Worm (Caenorhabditis elegans) whole organism, late embryonic: ENCODE results near the gene psmd-9.

Experiments
- C08G9.2 ChIP-seq: sonication (generic microtip); optimal IDR thresholded peaks from 2 replicates; lab custom pipeline; 2016; ENCODE audit warnings: mild to moderate bottlenecking, missing genetic modification characterization, moderate library complexity, missing compliant biosample characterization
- ceh-24 ChIP-seq: sonication (generic microtip); optimal IDR thresholded peaks from 2 replicates; lab custom pipeline; 2016; ENCODE audit warnings: mild to moderate bottlenecking, missing genetic modification characterization, missing compliant biosample characterization
- fkh-10 ChIP-seq: fragments of 150-350 bp; optimal IDR thresholded peaks from 2 replicates; lab custom pipeline; 2014; ENCODE audit warnings: missing biosample characterization, missing genetic modification reagents, missing genetic modification characterization
- pha-2 ChIP-seq: sonication (generic microtip); optimal IDR thresholded peaks from 2 replicates; lab custom pipeline; 2017; ENCODE audit warnings: mild to moderate bottlenecking, missing genetic modification characterization, missing compliant biosample characterization
- tbx-2 ChIP-seq: sonication (generic microtip); optimal IDR thresholded peaks from 2 replicates; lab custom pipeline; 2016; ENCODE audit warnings: missing genetic modification characterization, missing compliant biosample characterization

DNA sequence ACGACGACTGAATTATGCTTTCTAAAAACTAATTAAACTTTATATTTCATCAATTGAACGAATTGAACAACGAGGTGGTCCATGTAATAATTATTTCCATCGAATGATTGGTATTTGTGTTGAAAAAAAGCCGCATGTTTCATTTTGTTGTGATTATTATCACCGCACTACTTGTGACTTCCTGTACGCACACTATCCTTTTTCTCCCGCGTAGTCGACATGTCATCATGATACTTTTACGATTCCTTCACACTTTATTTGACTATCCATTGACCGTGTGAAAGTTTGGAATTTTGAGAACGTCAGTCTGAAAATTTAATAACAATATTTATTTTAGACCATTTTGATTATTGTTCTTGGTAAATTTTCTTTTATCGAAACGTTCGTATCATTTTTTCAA lies 25.7 kb downstream of the psmd-9 start, which contains the start of gene F22D3.4:
- TF ChIP-seq fkh-10 (GFP tag; lab: Kevin White, UChicago) (no peak), tbx-2 (tag; lab: Kevin White, UChicago) (no peak), C08G9.2 (no peak), ceh-24 (tag; lab: Kevin White, UChicago) (no peak), pha-2 (tag; lab: Kevin White, UChicago) (no peak)
